Worm (Caenorhabditis elegans) whole organism, L3 larva: ENCODE data around the gene unc-46.

Source experiments
- ceh-82 ChIP-seq: fragments of 150-350 bp; optimal IDR thresholded peaks from 2 replicates; lab custom pipeline; 2014; ENCODE audit warnings: missing biosample characterization, missing genetic modification characterization
- lsy-12 ChIP-seq: sonication (generic microtip); optimal IDR thresholded peaks from 2 replicates; lab custom pipeline; 2016; ENCODE audit warnings: mild to moderate bottlenecking, missing genetic modification characterization, missing compliant biosample characterization
- nhr-12 ChIP-seq: fragments of 150-350 bp; optimal IDR thresholded peaks from 2 replicates; lab custom pipeline; 2014; ENCODE audit warnings: missing biosample characterization, missing genetic modification characterization
- snpc-4 ChIP-seq: fragments of 150-350 bp; optimal IDR thresholded peaks from 2 replicates; lab custom pipeline; 2014; ENCODE audit warnings: missing biosample characterization, missing genetic modification characterization

- no peak for TF ChIP-seq nhr-12 (tag; lab: Kevin White, UChicago)
- TF ChIP-seq lsy-12, result no peak
- TF ChIP-seq snpc-4, result no peak
- no peak for TF ChIP-seq ceh-82 (tag; lab: Kevin White, UChicago)
Measured at ce11 chrV:5086919-5087404, 11.9 kb downstream of the unc-46 start, which contains the start of gene Y58A7A.5.
